Fruit fly (Drosophila melanogaster) whole organism, embryonic: ENCODE measurements around the gene CG34265.

Source experiments
- B-H2 ChIP-seq: fragments of 200-800 bp; sonication (Bioruptor generic); optimal IDR thresholded peaks from 2 replicates; lab custom pipeline; 2018; ENCODE audit warnings: missing biosample characterization, mild to moderate bottlenecking, missing genetic modification characterization
- Bgb ChIP-seq: fragments of 200-800 bp; sonication (Bioruptor generic); IDR thresholded peaks from 2 replicates; pipeline ENCODE4 v1.3.6; 2022; ENCODE audit warnings: missing biosample characterization, missing genetic modification characterization; ENCODE audit not compliant: partially characterized antibody
- C15 ChIP-seq: fragments of 200-800 bp; sonication (Bioruptor generic); IDR thresholded peaks from 3 replicates; pipeline ENCODE4 v1.3.6; 2022; ENCODE audit warnings: missing biosample characterization, missing genetic modification characterization
- CG10147 ChIP-seq: fragments of 200-800 bp; sonication (Bioruptor generic); optimal IDR thresholded peaks from 2 replicates; lab custom pipeline; 2019; ENCODE audit warnings: missing biosample characterization, mild to moderate bottlenecking, missing genetic modification characterization, moderate library complexity
- CG10321 ChIP-seq: fragments of 200-800 bp; sonication (Bioruptor generic); IDR thresholded peaks from 2 replicates; pipeline ENCODE4 v1.3.6; 2022; ENCODE audit warnings: missing biosample characterization, missing genetic modification characterization
- CG12744 ChIP-seq: fragments of 200-800 bp; sonication (Bioruptor generic); optimal IDR thresholded peaks from 2 replicates; lab custom pipeline; 2016; ENCODE audit warnings: missing biosample characterization, missing genetic modification characterization
- CG12942 ChIP-seq: fragments of 200-800 bp; sonication (Bioruptor generic); optimal IDR thresholded peaks from 3 replicates; lab custom pipeline; 2016; ENCODE audit warnings: missing biosample characterization, missing genetic modification characterization
- CG13123 ChIP-seq: fragments of 200-800 bp; sonication (Bioruptor generic); optimal IDR thresholded peaks from 2 replicates; lab custom pipeline; 2016; ENCODE audit warnings: missing biosample characterization, missing genetic modification characterization
- CG13424 ChIP-seq: fragments of 200-800 bp; sonication (Bioruptor generic); optimal IDR thresholded peaks from 2 replicates; lab custom pipeline; 2019; ENCODE audit warnings: missing biosample characterization, mild to moderate bottlenecking, missing genetic modification characterization, moderate library complexity
- CG14710 ChIP-seq: fragments of 200-800 bp; sonication (Bioruptor generic); optimal IDR thresholded peaks from 3 replicates; lab custom pipeline; 2019; ENCODE audit warnings: missing biosample characterization, mild to moderate bottlenecking, missing genetic modification characterization, moderate library complexity
- CG17802 ChIP-seq: fragments of 200-800 bp; sonication (Bioruptor generic); optimal IDR thresholded peaks from 2 replicates; lab custom pipeline; 2018; ENCODE audit warnings: missing biosample characterization, mild to moderate bottlenecking, missing genetic modification characterization, moderate library complexity
- CG2129 ChIP-seq: fragments of 200-800 bp; sonication (Bioruptor generic); IDR thresholded peaks from 2 replicates; pipeline ENCODE4 v1.3.6; 2022; ENCODE audit warnings: missing biosample characterization, missing genetic modification characterization; ENCODE audit not compliant: partially characterized antibody
- CG31365 ChIP-seq: fragments of 200-800 bp; sonication (Bioruptor generic); optimal IDR thresholded peaks from 2 replicates; lab custom pipeline; 2018; ENCODE audit warnings: missing biosample characterization, mild to moderate bottlenecking, missing genetic modification characterization
- CG31441 ChIP-seq: fragments of 200-800 bp; sonication (Bioruptor generic); IDR thresholded peaks from 2 replicates; pipeline ENCODE4 v1.3.6; 2022; ENCODE audit warnings: missing biosample characterization, missing genetic modification characterization
- CG4617 ChIP-seq: fragments of 200-800 bp; sonication (Bioruptor generic); optimal IDR thresholded peaks from 3 replicates; lab custom pipeline; 2016; ENCODE audit warnings: missing biosample characterization, missing genetic modification characterization, borderline replicate concordance
- CG5953 ChIP-seq: fragments of 200-800 bp; sonication (Bioruptor generic); IDR thresholded peaks from 2 replicates; pipeline ENCODE4 v1.3.6; 2022; ENCODE audit warnings: missing biosample characterization, missing genetic modification characterization
- CG8765 ChIP-seq: fragments of 200-800 bp; sonication (Bioruptor generic); IDR thresholded peaks from 2 replicates; pipeline ENCODE4 v1.3.6; 2022; ENCODE audit warnings: missing biosample characterization, missing genetic modification characterization
- CG9876 ChIP-seq: fragments of 200-800 bp; sonication (Bioruptor generic); optimal IDR thresholded peaks from 2 replicates; lab custom pipeline; 2016; ENCODE audit warnings: missing biosample characterization, missing genetic modification characterization
- CG9932 ChIP-seq: fragments of 200-800 bp; sonication (Bioruptor generic); IDR thresholded peaks from 2 replicates; pipeline ENCODE4 v1.3.6; 2022; ENCODE audit warnings: missing biosample characterization, missing genetic modification characterization
- Chrac-16 ChIP-seq: fragments of 200-800 bp; sonication (Bioruptor generic); optimal IDR thresholded peaks from 3 replicates; lab custom pipeline; 2016; ENCODE audit warnings: missing biosample characterization, missing genetic modification characterization
- Dad ChIP-seq: fragments of 200-800 bp; sonication (Bioruptor generic); optimal IDR thresholded peaks from 3 replicates; lab custom pipeline; 2016; ENCODE audit warnings: missing biosample characterization, missing genetic modification characterization
- Ets97D ChIP-seq: fragments of 200-800 bp; sonication (Bioruptor generic); optimal IDR thresholded peaks from 3 replicates; lab custom pipeline; 2016; ENCODE audit warnings: missing biosample characterization, missing genetic modification characterization
- HmgD ChIP-seq: fragments of 200-800 bp; sonication (Bioruptor generic); optimal IDR thresholded peaks from 3 replicates; lab custom pipeline; 2016; ENCODE audit warnings: missing biosample characterization, missing genetic modification characterization
- Hr51 ChIP-seq, 2 experiments: fragments of 200-800 bp; sonication (Bioruptor generic); optimal IDR thresholded peaks; 2 replicates in 1 of 2; 3 replicates in 1 of 2; lab custom pipeline; 2016 to 2018; ENCODE audit warnings: missing biosample characterization in 2 of 2, missing genetic modification characterization in 2 of 2, mild to moderate bottlenecking in 1 of 2, moderate library complexity in 1 of 2
- Lpt ChIP-seq: fragments of >200 bp; optimal IDR thresholded peaks from 2 replicates; lab custom pipeline; 2018; ENCODE audit warnings: missing biosample characterization, missing genetic modification characterization
- NC2α ChIP-seq: fragments of 200-800 bp; sonication (Bioruptor generic); optimal IDR thresholded peaks from 2 replicates; lab custom pipeline; 2016; ENCODE audit warnings: missing biosample characterization, missing genetic modification characterization
- Nf-YB ChIP-seq: fragments of 200-800 bp; sonication (Bioruptor generic); optimal IDR thresholded peaks from 3 replicates; lab custom pipeline; 2019; ENCODE audit warnings: missing biosample characterization, mild to moderate bottlenecking, missing genetic modification characterization, moderate library complexity
- Ravus ChIP-seq: fragments of 200-800 bp; sonication (Bioruptor generic); IDR thresholded peaks from 2 replicates; pipeline ENCODE4 v1.3.6; 2022; ENCODE audit warnings: missing biosample characterization, missing genetic modification characterization
- Sry-δ ChIP-seq: fragments of 200-800 bp; sonication (Bioruptor generic); optimal IDR thresholded peaks from 2 replicates; lab custom pipeline; 2016; ENCODE audit warnings: missing biosample characterization, missing genetic modification characterization
- Tbp ChIP-seq: fragments of >200 bp; optimal IDR thresholded peaks from 2 replicates; lab custom pipeline; 2018; ENCODE audit warnings: missing biosample characterization, missing genetic modification characterization
- aop ChIP-seq: fragments of 200-800 bp; sonication (Bioruptor generic); IDR thresholded peaks from 2 replicates; pipeline ENCODE4 v1.3.6; 2022; ENCODE audit warnings: missing biosample characterization, missing genetic modification characterization
- bsh ChIP-seq, 2 experiments: fragments of 200-800 bp; sonication (Bioruptor generic); optimal IDR thresholded peaks; 2 replicates each; lab custom pipeline; 2017 to 2018; ENCODE audit warnings: mild to moderate bottlenecking in 2 of 2, missing biosample characterization in 2 of 2, missing genetic modification characterization in 2 of 2, moderate library complexity in 1 of 2
- ci ChIP-seq: fragments of 200-800 bp; sonication (Bioruptor generic); IDR thresholded peaks from 3 replicates; pipeline ENCODE4 v1.3.6; 2022; ENCODE audit warnings: missing biosample characterization, missing genetic modification characterization
- dimm ChIP-seq: fragments of 200-800 bp; sonication (Bioruptor generic); IDR thresholded peaks from 2 replicates; pipeline ENCODE4 v1.3.6; 2022; ENCODE audit warnings: missing biosample characterization, missing genetic modification characterization
- ems ChIP-seq: fragments of 200-800 bp; sonication (Bioruptor generic); optimal IDR thresholded peaks from 3 replicates; lab custom pipeline; 2016; ENCODE audit warnings: missing biosample characterization, missing genetic modification characterization
- fd102C ChIP-seq: fragments of 200-800 bp; sonication (Bioruptor generic); optimal IDR thresholded peaks from 2 replicates; lab custom pipeline; 2018; ENCODE audit warnings: missing biosample characterization, mild to moderate bottlenecking, missing genetic modification characterization, moderate library complexity
- fru ChIP-seq: fragments of >200 bp; optimal IDR thresholded peaks from 2 replicates; lab custom pipeline; 2017
- fu2 ChIP-seq: fragments of 200-800 bp; sonication (Bioruptor generic); optimal IDR thresholded peaks from 2 replicates; lab custom pipeline; 2016; ENCODE audit warnings: missing biosample characterization, missing genetic modification characterization
- gro ChIP-seq: fragments of 200-800 bp; sonication (Bioruptor generic); optimal IDR thresholded peaks from 2 replicates; lab custom pipeline; 2016; ENCODE audit warnings: missing biosample characterization, missing genetic modification characterization
- gsb ChIP-seq: fragments of 200-800 bp; sonication (Bioruptor generic); IDR thresholded peaks from 2 replicates; pipeline ENCODE4 v1.3.6; 2022; ENCODE audit warnings: missing biosample characterization, missing genetic modification characterization
- ken ChIP-seq: fragments of 200-800 bp; sonication (Bioruptor generic); IDR thresholded peaks from 3 replicates; pipeline ENCODE4 v1.3.6; 2022; ENCODE audit warnings: missing biosample characterization, missing genetic modification characterization
- lov ChIP-seq, 2 experiments: fragments of 200-800 bp in 1 of 2; fragments of >200 bp in 1 of 2; sonication (Bioruptor generic) in 1 of 2; IDR thresholded peaks in 1 of 2; optimal IDR thresholded peaks in 1 of 2; 2 replicates in 1 of 2; 3 replicates in 1 of 2; pipeline versions ENCODE4 v1.3.6 to Lab custom; 2017 to 2022; ENCODE audit warnings: missing biosample characterization in 1 of 2, missing genetic modification characterization in 1 of 2
- pnt ChIP-seq: fragments of 200-800 bp; sonication (Bioruptor generic); optimal IDR thresholded peaks from 3 replicates; lab custom pipeline; 2016; ENCODE audit warnings: missing biosample characterization, missing genetic modification characterization
- run ChIP-seq: fragments of 200-800 bp; sonication (Bioruptor generic); optimal IDR thresholded peaks from 3 replicates; lab custom pipeline; 2018; ENCODE audit warnings: missing biosample characterization, mild to moderate bottlenecking, missing genetic modification characterization
- sima ChIP-seq: fragments of 200-800 bp; sonication (Bioruptor generic); optimal IDR thresholded peaks from 2 replicates; lab custom pipeline; 2016; ENCODE audit warnings: missing biosample characterization, missing genetic modification characterization
- slbo ChIP-seq: fragments of 200-800 bp; sonication (Bioruptor generic); IDR thresholded peaks from 2 replicates; pipeline ENCODE4 v1.3.6; 2022; ENCODE audit warnings: missing biosample characterization, missing genetic modification characterization
- sob ChIP-seq: fragments of 200-800 bp; sonication (Bioruptor generic); IDR thresholded peaks from 2 replicates; pipeline ENCODE4 v1.3.6; 2022; ENCODE audit warnings: missing biosample characterization, missing genetic modification characterization
- sqz ChIP-seq: fragments of 200-800 bp; sonication (Bioruptor generic); optimal IDR thresholded peaks from 3 replicates; lab custom pipeline; 2018; ENCODE audit warnings: missing biosample characterization, mild to moderate bottlenecking, missing genetic modification characterization
- stc ChIP-seq: fragments of 200-800 bp; sonication (Bioruptor generic); IDR thresholded peaks from 2 replicates; pipeline ENCODE4 v1.3.6; 2022; ENCODE audit warnings: missing biosample characterization, missing genetic modification characterization
- wdn ChIP-seq: fragments of 200-800 bp; sonication (Bioruptor generic); IDR thresholded peaks from 2 replicates; pipeline ENCODE4 v1.3.6; 2022; ENCODE audit warnings: missing biosample characterization, missing genetic modification characterization

Gene CG34265

dm6 chr3L:3239033-3239752, 29.1 kb upstream of the CG34265 start, which contains the start of gene CG17746 (continued):
- TF ChIP-seq wdn (GFP tag; lab: Robert Waterston, UW), result 0 out of 2 replicates have a peak, but pooled peaks have one; percentile 5
- peak; percentile 82 for TF ChIP-seq gro (GFP tag; lab: Kevin White, UChicago)
- TF ChIP-seq fu2 (GFP tag; lab: Kevin White, UChicago), result peak; percentile 32
- peak; percentile 58 for TF ChIP-seq Bgb
- TF ChIP-seq Dad, result peak; percentile 41
- TF ChIP-seq fru (lab: Kevin White, UChicago), result no peak
- TF ChIP-seq CG10147 (GFP tag; lab: Kevin White, UChicago), result no peak
- TF ChIP-seq fd102C (GFP tag; lab: Kevin White, UChicago), result no peak
- no peak for TF ChIP-seq sima
- peak; percentile 74 for TF ChIP-seq CG9932 (GFP tag; lab: Robert Waterston, UW)
- no peak for TF ChIP-seq NC2α
- no peak for TF ChIP-seq Ravus
- peak; percentile 67; the same call in 1 of the 2 replicates for TF ChIP-seq sob
- TF ChIP-seq stc, result no peak
- TF ChIP-seq slbo (GFP tag; lab: Robert Waterston, UW), result peak; percentile 76
- no peak for TF ChIP-seq CG10321 (GFP tag; lab: Robert Waterston, UW)
- no peak for TF ChIP-seq gsb
- TF ChIP-seq CG13123, result peak; percentile 39
- TF ChIP-seq B-H2 (GFP tag; lab: Kevin White, UChicago), result peak; percentile 67
- no peak for TF ChIP-seq Lpt (GFP tag; lab: Kevin White, UChicago)
- TF ChIP-seq Tbp, result no peak
- no peak for TF ChIP-seq aop (GFP tag; lab: Robert Waterston, UW)
- peak; percentile 91 for TF ChIP-seq CG4617 (GFP tag; lab: Kevin White, UChicago)
- peak; percentile 50 for TF ChIP-seq CG12744
- TF ChIP-seq CG8765 (GFP tag; lab: Robert Waterston, UW), result no peak
- TF ChIP-seq bsh (GFP tag; optimal IDR thresholded peaks at IDR 0.05; lab: Kevin White, UChicago), result no peak
- peak; percentile 60 for TF ChIP-seq Sry-δ (GFP tag; lab: Kevin White, UChicago)
- TF ChIP-seq CG5953, result no peak
- TF ChIP-seq CG31441 (GFP tag; lab: Robert Waterston, UW), result no peak
- peak in 1 of 2 experiments; percentile 78 for TF ChIP-seq Hr51 (GFP tag; optimal IDR thresholded peaks at IDR 0.05; lab: Kevin White, UChicago)
- peak; percentile 50 for TF ChIP-seq CG17802 (tag; lab: Kevin White, UChicago)
- peak; percentile 30; the same call in 2 of the 3 replicates for TF ChIP-seq ci (GFP tag; lab: Robert Waterston, UW)
- peak; percentile 90 for TF ChIP-seq Ets97D (GFP tag; lab: Kevin White, UChicago)
- peak; percentile 81 for TF ChIP-seq sqz (GFP tag; lab: Kevin White, UChicago)
- peak; percentile 47 for TF ChIP-seq CG9876 (GFP tag; lab: Kevin White, UChicago)
- TF ChIP-seq C15 (GFP tag; lab: Robert Waterston, UW), result no peak
- TF ChIP-seq ems (GFP tag; lab: Kevin White, UChicago), result peak; percentile 48
- TF ChIP-seq CG13424 (tag; lab: Kevin White, UChicago), result no peak
- no peak for TF ChIP-seq lov (optimal IDR thresholded peaks at IDR 0.05; lab: Kevin White, UChicago)
- TF ChIP-seq lov (GFP tag; IDR thresholded peaks at IDR 0.05; lab: Robert Waterston, UW), result no peak
- no peak for TF ChIP-seq run
- peak; percentile 72 for TF ChIP-seq CG14710 (tag; lab: Kevin White, UChicago)
- peak; percentile 2 for TF ChIP-seq pnt (GFP tag; lab: Kevin White, UChicago)
- TF ChIP-seq CG31365 (tag; lab: Kevin White, UChicago), result peak; percentile 35
- peak; percentile 64; the same call in 2 of the 3 replicates for TF ChIP-seq ken (GFP tag; lab: Robert Waterston, UW)
- no peak for TF ChIP-seq dimm
- peak; percentile 28 for TF ChIP-seq Chrac-16 (GFP tag; lab: Kevin White, UChicago)
- TF ChIP-seq CG2129 (GFP tag; lab: Robert Waterston, UW), result no peak
- no peak for TF ChIP-seq CG12942 (GFP tag; lab: Kevin White, UChicago)
- no peak for TF ChIP-seq Nf-YB (GFP tag; lab: Kevin White, UChicago)
- peak; percentile 53 for TF ChIP-seq HmgD (GFP tag; lab: Kevin White, UChicago)
